Fruit fly (Drosophila melanogaster) whole organism, embryonic: ENCODE data around the gene Ugt35E1.
A peak's percentile ranks its signal among the peaks of the same experiment; 100 is the strongest.

ENCODE experiments used
- CG10267 ChIP-seq: fragments of 200-800 bp; sonication (Bioruptor generic); optimal IDR thresholded peaks from 2 replicates; lab custom pipeline; 2018; ENCODE audit warnings: missing biosample characterization, mild to moderate bottlenecking, missing genetic modification characterization, moderate library complexity
- CG11093 ChIP-seq: fragments of 200-800 bp; sonication (Bioruptor generic); IDR thresholded peaks from 3 replicates; pipeline ENCODE4 v1.3.6; 2022; ENCODE audit warnings: missing biosample characterization, missing genetic modification characterization
- CG11456 ChIP-seq: fragments of 200-800 bp; sonication (Bioruptor generic); IDR thresholded peaks from 3 replicates; pipeline ENCODE4 v1.3.6; 2022; ENCODE audit warnings: missing biosample characterization, missing genetic modification characterization
- CG14860 ChIP-seq: fragments of 200-800 bp; sonication (Bioruptor generic); IDR thresholded peaks from 3 replicates; pipeline ENCODE4 v1.3.6; 2022; ENCODE audit warnings: missing biosample characterization, missing genetic modification characterization; ENCODE audit not compliant: partially characterized antibody
- CG15269 ChIP-seq: fragments of 200-800 bp; sonication (Bioruptor generic); optimal IDR thresholded peaks from 2 replicates; lab custom pipeline; 2018; ENCODE audit warnings: missing biosample characterization, mild to moderate bottlenecking, missing genetic modification characterization, moderate library complexity
- CG15514 ChIP-seq: fragments of 200-800 bp; sonication (Bioruptor generic); optimal IDR thresholded peaks from 3 replicates; lab custom pipeline; 2017; ENCODE audit warnings: missing biosample characterization, missing genetic modification characterization, mild to moderate bottlenecking, moderate library complexity, missing genetic modification reagents
- CG16779 ChIP-seq: fragments of 200-800 bp; sonication (Bioruptor generic); IDR thresholded peaks from 2 replicates; pipeline ENCODE4 v1.3.6; 2022; ENCODE audit warnings: missing biosample characterization, missing genetic modification characterization
- CG16813 ChIP-seq: fragments of 200-800 bp; sonication (Bioruptor generic); IDR thresholded peaks from 3 replicates; pipeline ENCODE4 v1.3.6; 2022; ENCODE audit warnings: missing biosample characterization, missing genetic modification characterization; ENCODE audit not compliant: partially characterized antibody
- CG17385 ChIP-seq: fragments of 200-800 bp; sonication (Bioruptor generic); optimal IDR thresholded peaks from 3 replicates; lab custom pipeline; 2018; ENCODE audit warnings: missing biosample characterization, mild to moderate bottlenecking, missing genetic modification characterization
- CG1832 ChIP-seq: fragments of 200-800 bp; sonication (Bioruptor generic); optimal IDR thresholded peaks from 2 replicates; lab custom pipeline; 2017; ENCODE audit warnings: missing biosample characterization, mild to moderate bottlenecking, missing genetic modification characterization, inconsistent platforms
- CG3163 ChIP-seq: fragments of 200-800 bp; sonication (Bioruptor generic); optimal IDR thresholded peaks from 3 replicates; lab custom pipeline; 2016; ENCODE audit warnings: missing biosample characterization, missing genetic modification characterization
- CG34422 ChIP-seq: fragments of 200-800 bp; sonication (Bioruptor generic); IDR thresholded peaks from 3 replicates; pipeline ENCODE4 v1.3.6; 2022; ENCODE audit warnings: missing biosample characterization, missing genetic modification characterization
- CG42726 ChIP-seq: fragments of 200-800 bp; sonication (Bioruptor generic); IDR thresholded peaks from 2 replicates; pipeline ENCODE4 v1.3.6; 2022; ENCODE audit warnings: missing biosample characterization, missing genetic modification characterization; ENCODE audit not compliant: partially characterized antibody
- CG4360 ChIP-seq: fragments of 200-800 bp; sonication (Bioruptor generic); IDR thresholded peaks from 2 replicates; pipeline ENCODE4 v1.3.6; 2022; ENCODE audit warnings: missing biosample characterization, missing genetic modification characterization
- CG6791 ChIP-seq: fragments of 200-800 bp; sonication (Bioruptor generic); IDR thresholded peaks from 3 replicates; pipeline ENCODE4 v1.3.6; 2022; ENCODE audit warnings: missing biosample characterization, missing genetic modification characterization; ENCODE audit not compliant: partially characterized antibody
- CG7556 ChIP-seq: fragments of 200-800 bp; sonication (Bioruptor generic); optimal IDR thresholded peaks from 2 replicates; lab custom pipeline; 2017; ENCODE audit warnings: missing biosample characterization, mild to moderate bottlenecking, missing genetic modification characterization
- CG7786 ChIP-seq: fragments of 200-800 bp; sonication (Bioruptor generic); optimal IDR thresholded peaks from 2 replicates; lab custom pipeline; 2016; ENCODE audit warnings: missing biosample characterization, missing genetic modification characterization
- CG9609 ChIP-seq: fragments of 200-800 bp; sonication (Bioruptor generic); optimal IDR thresholded peaks from 3 replicates; lab custom pipeline; 2016; ENCODE audit warnings: missing biosample characterization, missing genetic modification characterization
- CkIIα-i1 ChIP-seq: fragments of 200-800 bp; sonication (Bioruptor generic); IDR thresholded peaks from 2 replicates; pipeline ENCODE4 v1.3.6; 2022; ENCODE audit warnings: missing biosample characterization, missing genetic modification characterization
- Dp ChIP-seq: fragments of 200-800 bp; sonication (Bioruptor generic); optimal IDR thresholded peaks from 2 replicates; lab custom pipeline; 2018; ENCODE audit warnings: missing biosample characterization, mild to moderate bottlenecking, missing genetic modification characterization, moderate library complexity
- Fer3 ChIP-seq: fragments of 200-800 bp; sonication (Bioruptor generic); optimal IDR thresholded peaks from 2 replicates; lab custom pipeline; 2018; ENCODE audit warnings: missing biosample characterization, mild to moderate bottlenecking, missing genetic modification characterization, moderate library complexity
- Hr3 ChIP-seq: fragments of 200-800 bp; sonication (Bioruptor generic); optimal IDR thresholded peaks from 3 replicates; lab custom pipeline; 2016; ENCODE audit warnings: missing biosample characterization, missing genetic modification characterization
- MBD-R2 ChIP-seq: fragments of 200-800 bp; sonication (Bioruptor generic); IDR thresholded peaks from 2 replicates; pipeline ENCODE4 v1.3.6; 2022; ENCODE audit warnings: missing biosample characterization, missing genetic modification characterization
- NfI ChIP-seq: fragments of 200-800 bp; sonication (Bioruptor generic); optimal IDR thresholded peaks from 3 replicates; lab custom pipeline; 2018; ENCODE audit warnings: missing biosample characterization, mild to moderate bottlenecking, missing genetic modification characterization, moderate library complexity
- Optix ChIP-seq: fragments of 200-800 bp; sonication (Bioruptor generic); IDR thresholded peaks from 3 replicates; pipeline ENCODE4 v1.3.6; 2022; ENCODE audit warnings: missing biosample characterization, missing genetic modification characterization
- Sry-δ ChIP-seq: fragments of 200-800 bp; sonication (Bioruptor generic); optimal IDR thresholded peaks from 2 replicates; lab custom pipeline; 2016; ENCODE audit warnings: missing biosample characterization, missing genetic modification characterization
- Taf1 ChIP-seq: fragments of 200-800 bp; sonication (Bioruptor generic); IDR thresholded peaks from 2 replicates; pipeline ENCODE4 v1.3.6; 2022; ENCODE audit warnings: missing biosample characterization, missing genetic modification characterization
- ab ChIP-seq: fragments of 200-800 bp; sonication (Bioruptor generic); optimal IDR thresholded peaks from 2 replicates; lab custom pipeline; 2016; ENCODE audit warnings: missing biosample characterization, missing genetic modification characterization
- br ChIP-seq: fragments of >200 bp; optimal IDR thresholded peaks from 2 replicates; lab custom pipeline; 2017
- btn ChIP-seq: fragments of 200-800 bp; sonication (Bioruptor generic); optimal IDR thresholded peaks from 2 replicates; lab custom pipeline; 2016; ENCODE audit warnings: missing biosample characterization, missing genetic modification characterization
- cas ChIP-seq: fragments of 200-800 bp; sonication (Bioruptor generic); IDR thresholded peaks from 2 replicates; pipeline ENCODE4 v1.3.6; 2022; ENCODE audit warnings: missing biosample characterization, missing genetic modification characterization
- chinmo ChIP-seq: fragments of 200-800 bp; sonication (Bioruptor generic); IDR thresholded peaks from 4 replicates; pipeline ENCODE4 v1.3.6; 2022; ENCODE audit warnings: missing biosample characterization, missing genetic modification characterization; ENCODE audit not compliant: partially characterized antibody
- chn ChIP-seq: fragments of 200-800 bp; sonication (Bioruptor generic); optimal IDR thresholded peaks from 2 replicates; lab custom pipeline; 2016; ENCODE audit warnings: missing biosample characterization, missing genetic modification characterization
- ci ChIP-seq: fragments of 200-800 bp; sonication (Bioruptor generic); IDR thresholded peaks from 3 replicates; pipeline ENCODE4 v1.3.6; 2022; ENCODE audit warnings: missing biosample characterization, missing genetic modification characterization
- da ChIP-seq: fragments of 200-800 bp; sonication (Bioruptor generic); optimal IDR thresholded peaks from 2 replicates; lab custom pipeline; 2016; ENCODE audit warnings: missing biosample characterization, missing genetic modification characterization
- dpn ChIP-seq, 2 experiments: fragments of 200-800 bp; sonication (Bioruptor generic); optimal IDR thresholded peaks; 3 replicates each; lab custom pipeline; 2016; ENCODE audit warnings: missing biosample characterization in 2 of 2, missing genetic modification characterization in 2 of 2
- esg ChIP-seq: fragments of 200-800 bp; sonication (Bioruptor generic); conservative IDR thresholded peaks from 2 replicates; pipeline ENCODE4 v1.3.6; 2022; ENCODE audit warnings: missing biosample characterization, missing genetic modification characterization
- fd102C ChIP-seq: fragments of 200-800 bp; sonication (Bioruptor generic); optimal IDR thresholded peaks from 2 replicates; lab custom pipeline; 2018; ENCODE audit warnings: missing biosample characterization, mild to moderate bottlenecking, missing genetic modification characterization, moderate library complexity
- gro ChIP-seq: fragments of 200-800 bp; sonication (Bioruptor generic); optimal IDR thresholded peaks from 2 replicates; lab custom pipeline; 2016; ENCODE audit warnings: missing biosample characterization, missing genetic modification characterization
- gt ChIP-seq: fragments of 200-800 bp; sonication (Bioruptor generic); IDR thresholded peaks from 2 replicates; pipeline ENCODE4 v1.3.6; 2022; ENCODE audit warnings: missing biosample characterization, missing genetic modification characterization
- ham ChIP-seq: fragments of 200-800 bp; sonication (Bioruptor generic); IDR thresholded peaks from 2 replicates; pipeline ENCODE4 v1.3.6; 2022; ENCODE audit warnings: missing biosample characterization, missing genetic modification characterization
- jigr1 ChIP-seq: fragments of 200-800 bp; sonication (Bioruptor generic); IDR thresholded peaks from 3 replicates; pipeline ENCODE4 v1.3.6; 2022; ENCODE audit warnings: missing biosample characterization, missing genetic modification characterization
- klu ChIP-seq: fragments of 200-800 bp; sonication (Bioruptor generic); IDR thresholded peaks from 2 replicates; pipeline ENCODE4 v1.3.6; 2022; ENCODE audit warnings: missing biosample characterization, missing genetic modification characterization
- knrl ChIP-seq: fragments of 200-800 bp; sonication (Bioruptor generic); IDR thresholded peaks from 3 replicates; pipeline ENCODE4 v1.3.6; 2022; ENCODE audit warnings: missing biosample characterization, missing genetic modification characterization; ENCODE audit not compliant: partially characterized antibody
- oc ChIP-seq: fragments of 200-800 bp; sonication (Bioruptor generic); optimal IDR thresholded peaks from 2 replicates; lab custom pipeline; 2018; ENCODE audit warnings: missing biosample characterization, mild to moderate bottlenecking, missing genetic modification characterization, moderate library complexity
- pho ChIP-seq: fragments of 200-800 bp; sonication (Bioruptor generic); optimal IDR thresholded peaks from 2 replicates; lab custom pipeline; 2016; ENCODE audit warnings: missing biosample characterization, missing genetic modification characterization
- pita ChIP-seq: fragments of 200-800 bp; sonication (Bioruptor generic); optimal IDR thresholded peaks from 2 replicates; lab custom pipeline; 2017; ENCODE audit warnings: missing biosample characterization, mild to moderate bottlenecking, missing genetic modification characterization
- salm ChIP-seq: fragments of 200-800 bp; sonication (Bioruptor generic); optimal IDR thresholded peaks from 2 replicates; lab custom pipeline; 2018; ENCODE audit warnings: missing biosample characterization, mild to moderate bottlenecking, missing genetic modification characterization
- sima ChIP-seq: fragments of 200-800 bp; sonication (Bioruptor generic); optimal IDR thresholded peaks from 2 replicates; lab custom pipeline; 2016; ENCODE audit warnings: missing biosample characterization, missing genetic modification characterization
- sqz ChIP-seq: fragments of 200-800 bp; sonication (Bioruptor generic); optimal IDR thresholded peaks from 3 replicates; lab custom pipeline; 2018; ENCODE audit warnings: missing biosample characterization, mild to moderate bottlenecking, missing genetic modification characterization
- wor ChIP-seq: fragments of 200-800 bp; sonication (Bioruptor generic); IDR thresholded peaks from 2 replicates; pipeline ENCODE4 v1.3.6; 2022; ENCODE audit warnings: missing biosample characterization, missing genetic modification characterization

Ugt35E1 gene

DNA sequence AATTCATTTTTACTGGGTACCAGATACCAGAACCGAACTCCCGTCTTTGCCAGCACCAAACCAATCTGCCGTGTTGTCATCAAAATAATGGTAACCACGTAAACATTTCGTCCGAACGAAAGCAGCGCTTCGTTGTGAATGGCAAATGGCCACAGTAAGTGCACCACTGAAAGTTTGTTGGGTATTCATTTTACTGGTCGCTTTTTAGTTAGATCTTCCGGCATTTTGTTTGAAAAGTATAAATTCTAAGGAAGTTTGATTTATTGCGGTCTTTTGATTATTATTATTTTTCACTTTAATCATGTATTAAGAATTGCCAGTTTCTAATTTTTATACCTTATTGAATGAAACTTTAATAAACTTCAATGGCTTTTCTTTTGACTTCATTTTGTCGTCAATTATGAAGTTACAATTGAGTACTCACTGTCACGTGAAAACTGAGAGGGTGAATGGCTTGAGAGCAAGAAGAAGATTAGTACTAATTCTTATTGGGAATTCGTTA lies 48.6 kb upstream of the Ugt35E1 start, which contains the start of gene ZnT86D (continued):
- TF ChIP-seq chinmo (GFP tag; lab: Robert Waterston, UW) (no peak), CG7786 (GFP tag; lab: Kevin White, UChicago) (peak; percentile 21), gro (GFP tag; lab: Kevin White, UChicago) (no peak), CG16779 (no peak), sima (GFP tag; lab: Kevin White, UChicago) (no peak), ab (GFP tag; lab: Kevin White, UChicago) (no peak), CG14860 (GFP tag; lab: Robert Waterston, UW) (no peak), sqz (GFP tag; lab: Kevin White, UChicago) (peak; percentile 46), Optix (GFP tag; lab: Robert Waterston, UW) (no peak), klu (GFP tag; lab: Robert Waterston, UW) (peak; percentile 57; the same call in 1 of the 2 replicates), CG7556 (GFP tag; lab: Kevin White, UChicago) (peak; percentile 68), da (no peak), CG42726 (GFP tag; lab: Robert Waterston, UW) (no peak), MBD-R2 (peak; percentile 77), pita (GFP tag; lab: Kevin White, UChicago) (no peak), btn (GFP tag; lab: Kevin White, UChicago) (no peak), CG11456 (GFP tag; lab: Robert Waterston, UW) (no peak), wor (no peak), oc (tag; lab: Kevin White, UChicago) (no peak), CG10267 (tag; lab: Kevin White, UChicago) (peak; percentile 54), ci (GFP tag; lab: Robert Waterston, UW) (0 out of 3 replicates have a peak, but pooled peaks have one; percentile 55), jigr1 (GFP tag; lab: Robert Waterston, UW) (no peak), CG16813 (GFP tag; lab: Robert Waterston, UW) (no peak), esg (no peak), CG15269 (peak; percentile 72), pho (GFP tag; lab: Kevin White, UChicago) (peak; percentile 79), chn (GFP tag; lab: Kevin White, UChicago) (no peak), Fer3 (tag; lab: Kevin White, UChicago) (peak; percentile 70), ham (GFP tag; lab: Robert Waterston, UW) (no peak), CG4360 (GFP tag; lab: Robert Waterston, UW) (no peak), CG6791 (no peak), Sry-δ (GFP tag; lab: Kevin White, UChicago) (peak; percentile 46), fd102C (GFP tag; lab: Kevin White, UChicago) (no peak), CG34422 (GFP tag; lab: Robert Waterston, UW) (peak; percentile 60; the same call in 2 of the 3 replicates), Hr3 (GFP tag; lab: Kevin White, UChicago) (peak; percentile 63), dpn (GFP tag; optimal IDR thresholded peaks at IDR 0.05; lab: Kevin White, UChicago) (peak; percentile 44 to 47), br (lab: Kevin White, UChicago) (no peak), Dp (GFP tag; lab: Kevin White, UChicago) (peak; percentile 6), gt (GFP tag; lab: Robert Waterston, UW) (no peak), CG11093 (GFP tag; lab: Robert Waterston, UW) (no peak), Taf1 (GFP tag; lab: Robert Waterston, UW) (no peak), CG1832 (GFP tag; lab: Kevin White, UChicago) (no peak), cas (no peak), salm (tag; lab: Kevin White, UChicago) (peak; percentile 45), CG15514 (GFP tag; lab: Kevin White, UChicago) (peak; percentile 61), CG17385 (GFP tag; lab: Kevin White, UChicago) (peak; percentile 94), CkIIα-i1 (GFP tag; lab: Robert Waterston, UW) (no peak), CG9609 (peak; percentile 38), CG3163 (peak; percentile 47), knrl (GFP tag; lab: Robert Waterston, UW) (no peak), NfI (peak; percentile 67)
